Worm (Caenorhabditis elegans): ENCODE data around the gene tsp-10.

Gene tsp-10

DNA sequence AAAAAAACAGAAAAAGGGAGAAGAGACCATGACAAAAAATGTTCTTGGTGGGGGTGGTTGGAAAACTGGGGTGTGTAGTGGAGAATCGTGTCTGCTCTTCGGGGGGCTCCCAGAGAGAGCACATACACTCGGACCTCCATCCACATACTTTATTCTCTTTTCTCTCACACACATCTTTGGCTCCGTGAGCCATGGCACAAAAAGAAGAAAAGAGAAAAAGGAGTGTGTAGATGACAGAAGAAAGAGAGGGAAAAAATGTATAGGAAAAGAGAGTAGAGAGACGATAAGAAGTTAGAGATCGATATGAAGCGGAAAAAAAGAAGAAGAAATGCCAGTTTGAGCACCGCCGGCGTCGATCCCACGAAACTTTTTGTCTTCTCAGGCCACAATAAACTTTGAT is 9.4 kb upstream of the tsp-10 start:
- TF ChIP-seq ceh-18 (tag; optimal IDR thresholded peaks at IDR 0.05), result peak; percentile 76
- TF ChIP-seq elt-2 (tag; optimal IDR thresholded peaks at IDR 0.05), result no peak
- TF ChIP-seq ttx-3 (tag; optimal IDR thresholded peaks at IDR 0.05), result no peak
- TF ChIP-seq F13H6.1 (tag; optimal IDR thresholded peaks at IDR 0.05), result no peak
- TF ChIP-seq ceh-6 (GFP tag; optimal IDR thresholded peaks at IDR 0.05), result no peak
- no peak for TF ChIP-seq zip-5 (tag; optimal IDR thresholded peaks at IDR 0.05)
- TF ChIP-seq pag-3 (tag; optimal IDR thresholded peaks at IDR 0.05; ENCODE audit: borderline replicate concordance), result no peak
- peak; percentile 36 for TF ChIP-seq nfya-1 (tag; optimal IDR thresholded peaks at IDR 0.05)
- no peak for TF ChIP-seq ztf-16 (tag; optimal IDR thresholded peaks at IDR 0.05)

ce11 chrII:6709680-6710079 is 8.7 kb upstream of the tsp-10 start:
- TF ChIP-seq pag-3 (tag; optimal IDR thresholded peaks at IDR 0.05; ENCODE audit: borderline replicate concordance) (no peak), unc-42 (tag; optimal IDR thresholded peaks at IDR 0.05) (peak; percentile 93)

- TF ChIP-seq sdc-2 (tag; optimal IDR thresholded peaks at IDR 0.05) (peak; percentile 28), pros-1 (tag; optimal IDR thresholded peaks at IDR 0.05) (no peak), unc-3 (GFP tag; conservative IDR thresholded peaks at IDR 0.05) (no peak), unc-3 (tag; optimal IDR thresholded peaks at IDR 0.05) (no peak), hlh-6 (tag; optimal IDR thresholded peaks at IDR 0.05) (peak; percentile 45)
Measured at ce11 chrII:6710596-6710995, 7.8 kb upstream of the tsp-10 start.

DNA sequence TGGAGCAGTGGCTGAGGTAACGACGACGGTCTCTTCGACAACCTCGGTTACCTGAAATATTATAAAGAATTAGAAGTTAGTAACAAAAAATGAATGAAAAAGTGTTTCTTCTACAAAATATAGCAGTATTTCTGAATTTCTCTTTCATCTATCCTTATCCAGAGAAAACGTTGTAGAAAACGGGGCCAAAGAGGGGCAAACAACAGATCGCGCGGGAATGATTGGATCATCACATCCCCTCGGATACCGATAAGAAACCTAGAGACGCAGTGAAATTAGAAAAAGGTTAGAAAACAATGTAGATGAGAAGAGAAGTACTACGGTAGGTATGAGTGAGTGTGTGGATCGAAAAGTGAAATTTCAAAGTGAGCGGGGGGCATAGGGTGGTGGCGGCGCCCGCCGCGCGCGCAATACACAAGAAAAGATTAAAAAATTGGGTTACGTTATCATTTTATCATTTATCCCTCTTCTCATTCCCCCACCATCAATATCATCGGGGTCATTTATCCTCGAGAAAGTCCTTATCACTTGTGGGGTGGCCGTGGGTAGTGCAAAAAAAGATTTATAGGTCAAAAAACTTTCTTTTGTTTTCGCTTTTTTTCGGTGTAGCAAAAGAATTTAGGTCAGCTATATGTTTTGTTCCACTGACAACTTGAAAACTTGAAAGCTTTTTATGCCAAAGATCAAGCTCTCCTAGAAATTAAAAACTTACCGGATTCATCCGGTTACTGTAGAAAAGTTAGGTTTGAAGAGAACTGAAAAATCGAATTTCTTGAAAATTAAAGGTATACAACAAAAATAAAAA is 6.0 kb upstream of the tsp-10 start, which contains the start of the genes dpy-10 and T14B4.19:
dpy-10 (minus strand) TSS at position 51 of the 805 bp plus-strand sequence.
T14B4.19 (minus strand) TSS at position 755 of the 805 bp plus-strand sequence.
- TF ChIP-seq unc-42 (tag; optimal IDR thresholded peaks at IDR 0.05), result no peak
- TF ChIP-seq ceh-48 (tag; optimal IDR thresholded peaks at IDR 0.05), result no peak
- TF ChIP-seq rnt-1 (tag; optimal IDR thresholded peaks at IDR 0.05), result peak; percentile 11
- no peak for TF ChIP-seq eyg-1 (tag; optimal IDR thresholded peaks at IDR 0.05)
- peak; percentile 66 for TF ChIP-seq ref-2 (tag; optimal IDR thresholded peaks at IDR 0.05)
- no peak for TF ChIP-seq hlh-30 (tag; optimal IDR thresholded peaks at IDR 0.05; ENCODE audit: insufficient read depth)

DNA sequence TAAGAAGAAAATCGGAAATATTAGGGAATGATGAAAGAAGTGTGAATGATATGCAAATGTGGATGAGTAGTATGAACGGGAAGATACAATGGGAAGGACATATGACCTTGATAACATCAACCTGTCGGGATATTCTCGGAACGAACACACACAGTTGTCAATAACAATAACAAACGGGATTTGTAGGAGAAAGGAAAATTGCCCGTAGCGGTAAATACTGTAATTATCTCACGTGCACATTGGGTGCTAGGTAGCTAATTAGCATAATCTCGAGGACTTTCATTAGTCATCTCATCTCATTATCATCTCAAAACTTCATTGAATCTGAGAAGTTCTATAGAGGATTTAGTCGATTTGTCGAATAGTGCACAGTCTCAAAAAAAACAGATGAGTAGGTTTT is 5.4 kb upstream of the tsp-10 start:
- TF ChIP-seq pros-1 (tag; optimal IDR thresholded peaks at IDR 0.05) (no peak), rnt-1 (tag; optimal IDR thresholded peaks at IDR 0.05) (no peak), unc-55 (GFP tag; optimal IDR thresholded peaks at IDR 0.05) (no peak), hlh-8 (tag; optimal IDR thresholded peaks at IDR 0.05) (no peak), pag-3 (tag; optimal IDR thresholded peaks at IDR 0.05; ENCODE audit: borderline replicate concordance) (no peak), hlh-13 (GFP tag; optimal IDR thresholded peaks at IDR 0.05) (no peak), T23F11.4 (GFP tag; optimal IDR thresholded peaks at IDR 0.05) (no peak), ceh-30 (tag; optimal IDR thresholded peaks at IDR 0.05) (no peak), K02D7.2 (tag; optimal IDR thresholded peaks at IDR 0.05) (no peak), ets-4 (tag; optimal IDR thresholded peaks at IDR 0.05) (no peak), zip-5 (tag; optimal IDR thresholded peaks at IDR 0.05) (no peak), elt-2 (tag; optimal IDR thresholded peaks at IDR 0.05) (no peak)

- no peak for TF ChIP-seq npax-4 (tag; optimal IDR thresholded peaks at IDR 0.05)
- no peak for TF ChIP-seq ets-4 (tag; optimal IDR thresholded peaks at IDR 0.05)
- TF ChIP-seq unc-3 (GFP tag; conservative IDR thresholded peaks at IDR 0.05), result no peak
- TF ChIP-seq unc-3 (tag; optimal IDR thresholded peaks at IDR 0.05), result no peak
- no peak for TF ChIP-seq ttx-3 (tag; optimal IDR thresholded peaks at IDR 0.05)
- TF ChIP-seq pha-4 (tag; optimal IDR thresholded peaks at IDR 0.05), result no peak
- no peak for TF ChIP-seq pag-3 (tag; optimal IDR thresholded peaks at IDR 0.05; ENCODE audit: borderline replicate concordance)
- no peak for TF ChIP-seq dve-1 (tag; optimal IDR thresholded peaks at IDR 0.05)
- no peak for TF ChIP-seq ceh-6 (GFP tag; optimal IDR thresholded peaks at IDR 0.05)
- no peak for TF ChIP-seq fkh-6 (tag; optimal IDR thresholded peaks at IDR 0.05)
- no peak for TF ChIP-seq hlh-30 (tag; optimal IDR thresholded peaks at IDR 0.05; ENCODE audit: insufficient read depth)
- TF ChIP-seq zip-5 (tag; optimal IDR thresholded peaks at IDR 0.05), result no peak
- no peak for TF ChIP-seq syd-9 (tag; optimal IDR thresholded peaks at IDR 0.05)
- no peak for TF ChIP-seq ceh-14 (tag; optimal IDR thresholded peaks at IDR 0.05)
- TF ChIP-seq ama-1 (optimal IDR thresholded peaks at IDR 0.05), result no peak
- no peak for TF ChIP-seq nhr-232 (tag; optimal IDR thresholded peaks at IDR 0.05)
- no peak for TF ChIP-seq ceh-22 (tag; optimal IDR thresholded peaks at IDR 0.05)
- no peak for TF ChIP-seq ceh-31 (tag; optimal IDR thresholded peaks at IDR 0.05)
- TF ChIP-seq elt-2 (tag; optimal IDR thresholded peaks at IDR 0.05), result no peak
- no peak for TF ChIP-seq ceh-24 (tag; optimal IDR thresholded peaks at IDR 0.05)
Measured at ce11 chrII:6713832-6714342, 4.5 kb upstream of the tsp-10 start, which contains the start of gene dpy-2. dpy-2 (plus strand) TSS chrII:6714292.
